Worm (Caenorhabditis elegans): ENCODE measurements around the gene T13C2.2.

The T13C2.2 gene

ce11 chrII:6810663-6811062, 18.7 kb downstream of the T13C2.2 start, which contains the start of gene snt-1:
snt-1 (plus strand) TSS chrII:6810963.
- no peak for TF ChIP-seq dao-5 (tag; optimal IDR thresholded peaks at IDR 0.05)
- TF ChIP-seq W03F9.2 (tag; optimal IDR thresholded peaks at IDR 0.05), result no peak
- no peak for TF ChIP-seq him-1 (tag; optimal IDR thresholded peaks at IDR 0.05)

- TF ChIP-seq dao-5 (tag; optimal IDR thresholded peaks at IDR 0.05) (no peak), him-1 (tag; optimal IDR thresholded peaks at IDR 0.05) (no peak), W03F9.2 (tag; optimal IDR thresholded peaks at IDR 0.05) (no peak)
These were observed 20.5 kb downstream of the T13C2.2 start for ce11 chrII:6812514-6812913.

ce11 chrII:6816324-6816723, 24.3 kb downstream of the T13C2.2 start:
- TF ChIP-seq W03F9.2 (tag; optimal IDR thresholded peaks at IDR 0.05), result no peak
- no peak for TF ChIP-seq dao-5 (tag; optimal IDR thresholded peaks at IDR 0.05)
- no peak for TF ChIP-seq him-1 (tag; optimal IDR thresholded peaks at IDR 0.05)

ce11 chrII:6820278-6820971, 28.4 kb downstream of the T13C2.2 start:
- TF ChIP-seq him-1 (tag; optimal IDR thresholded peaks at IDR 0.05), result peak; percentile 16
- no peak for TF ChIP-seq dao-5 (tag; optimal IDR thresholded peaks at IDR 0.05)

ce11 chrII:6821118-6821517, 29.1 kb downstream of the T13C2.2 start:
- TF ChIP-seq W03F9.2 (tag; optimal IDR thresholded peaks at IDR 0.05), result no peak
- TF ChIP-seq dao-5 (tag; optimal IDR thresholded peaks at IDR 0.05), result no peak
- TF ChIP-seq him-1 (tag; optimal IDR thresholded peaks at IDR 0.05), result no peak

- no peak for TF ChIP-seq W03F9.2 (tag; optimal IDR thresholded peaks at IDR 0.05)
- no peak for TF ChIP-seq dao-5 (tag; optimal IDR thresholded peaks at IDR 0.05)
- TF ChIP-seq him-1 (tag; optimal IDR thresholded peaks at IDR 0.05), result no peak
These were observed 29.8 kb downstream of the T13C2.2 start for ce11 chrII:6821832-6822231.

ce11 chrII:6822347-6822746, 30.4 kb downstream of the T13C2.2 start:
- TF ChIP-seq W03F9.2 (tag; optimal IDR thresholded peaks at IDR 0.05) (no peak), him-1 (tag; optimal IDR thresholded peaks at IDR 0.05) (peak; percentile 5)

ce11 chrII:6823233-6823632, 31.2 kb downstream of the T13C2.2 start:
- no peak for TF ChIP-seq W03F9.2 (tag; optimal IDR thresholded peaks at IDR 0.05)
- no peak for TF ChIP-seq dao-5 (tag; optimal IDR thresholded peaks at IDR 0.05)
- no peak for TF ChIP-seq him-1 (tag; optimal IDR thresholded peaks at IDR 0.05)

- TF ChIP-seq W03F9.2 (tag; optimal IDR thresholded peaks at IDR 0.05) (no peak), him-1 (tag; optimal IDR thresholded peaks at IDR 0.05) (peak; percentile 40)
These were observed 31.9 kb downstream of the T13C2.2 start for ce11 chrII:6823912-6824311.

ce11 chrII:6824524-6824923, 32.5 kb downstream of the T13C2.2 start:
- no peak for TF ChIP-seq him-1 (tag; optimal IDR thresholded peaks at IDR 0.05)
- TF ChIP-seq W03F9.2 (tag; optimal IDR thresholded peaks at IDR 0.05), result no peak
- TF ChIP-seq dao-5 (tag; optimal IDR thresholded peaks at IDR 0.05), result no peak

ce11 chrII:6825732-6826131, 33.7 kb downstream of the T13C2.2 start:
- no peak for TF ChIP-seq W03F9.2 (tag; optimal IDR thresholded peaks at IDR 0.05)
- no peak for TF ChIP-seq dao-5 (tag; optimal IDR thresholded peaks at IDR 0.05)
- no peak for TF ChIP-seq him-1 (tag; optimal IDR thresholded peaks at IDR 0.05)

- no peak for TF ChIP-seq W03F9.2 (tag; optimal IDR thresholded peaks at IDR 0.05)
- TF ChIP-seq dao-5 (tag; optimal IDR thresholded peaks at IDR 0.05), result no peak
- TF ChIP-seq him-1 (tag; optimal IDR thresholded peaks at IDR 0.05), result no peak
These were observed 34.7 kb downstream of the T13C2.2 start for ce11 chrII:6826726-6827125.

ce11 chrII:6827388-6827787, 35.4 kb downstream of the T13C2.2 start:
- TF ChIP-seq W03F9.2 (tag; optimal IDR thresholded peaks at IDR 0.05) (no peak), him-1 (tag; optimal IDR thresholded peaks at IDR 0.05) (no peak), dao-5 (tag; optimal IDR thresholded peaks at IDR 0.05) (no peak)

ce11 chrII:6828073-6828900, 36.3 kb downstream of the T13C2.2 start:
- peak; percentile 6 for TF ChIP-seq him-1 (tag; optimal IDR thresholded peaks at IDR 0.05)
- TF ChIP-seq dao-5 (tag; optimal IDR thresholded peaks at IDR 0.05), result no peak
- TF ChIP-seq W03F9.2 (tag; optimal IDR thresholded peaks at IDR 0.05), result no peak

All from whole organism, L4/young adult.